Fruit fly (Drosophila melanogaster): ENCODE measurements around the gene CG16952.
A peak's percentile ranks its signal among the peaks of the same experiment; 100 is the strongest.

Gene CG16952

dm6 chrX:15844139-15844538 is 25.8 kb upstream of the CG16952 start, which contains the start of the genes ArgRS and CG8578 (continued):
- TF ChIP-seq nerfin-1 (tag; optimal IDR thresholded peaks at IDR 0.05) (peak; percentile 23), vfl (GFP tag; optimal IDR thresholded peaks at IDR 0.05) (peak; percentile 23), CG34422 (GFP tag; IDR thresholded peaks at IDR 0.05) (0 out of 3 replicates have a peak, but pooled peaks have one; percentile 36), Dbx (GFP tag; IDR thresholded peaks at IDR 0.05) (no peak), Atf3 (GFP tag; optimal IDR thresholded peaks at IDR 0.05) (peak; percentile 66), CG9727 (GFP tag; optimal IDR thresholded peaks at IDR 0.05) (peak; percentile 71), Ets65A (GFP tag) (peak; percentile 98), salm (tag; optimal IDR thresholded peaks at IDR 0.05) (no peak), HLHmδ (GFP tag; optimal IDR thresholded peaks at IDR 0.05) (no peak), Sox102F (GFP tag; optimal IDR thresholded peaks at IDR 0.05) (no peak), CG14050 (GFP tag; IDR thresholded peaks at IDR 0.05) (no peak), nerfin-2 (GFP tag; IDR thresholded peaks at IDR 0.05; ENCODE audit: partially characterized antibody) (peak; percentile 81), slp2 (GFP tag; optimal IDR thresholded peaks at IDR 0.05) (peak; percentile 88), H2.0 (GFP tag; IDR thresholded peaks at IDR 0.05) (no peak), lilli (GFP tag; optimal IDR thresholded peaks at IDR 0.05) (peak; percentile 87), Awh (GFP tag; IDR thresholded peaks at IDR 0.05) (no peak), corto (GFP tag; optimal IDR thresholded peaks at IDR 0.05) (no peak), wek (GFP tag; optimal IDR thresholded peaks at IDR 0.05) (no peak), Sin3A (optimal IDR thresholded peaks at IDR 0.05) (peak; percentile 96), CG7372 (GFP tag; IDR thresholded peaks at IDR 0.05) (peak; percentile 77), bcd (GFP tag; optimal IDR thresholded peaks at IDR 0.05) (no peak), Abd-B (GFP tag; optimal IDR thresholded peaks at IDR 0.05) (no peak), Fer1 (GFP tag; optimal IDR thresholded peaks at IDR 0.05) (no peak), eyg (GFP tag; optimal IDR thresholded peaks at IDR 0.05) (no peak), ap (GFP tag; IDR thresholded peaks at IDR 0.05) (no peak), otp (GFP tag; IDR thresholded peaks at IDR 0.05) (no peak), Drgx (GFP tag; IDR thresholded peaks at IDR 0.05) (peak; percentile 19; the same call in 1 of the 2 replicates), bigmax (GFP tag; optimal IDR thresholded peaks at IDR 0.05) (no peak), CG17612 (GFP tag; IDR thresholded peaks at IDR 0.05) (no peak), dpn (GFP tag; optimal IDR thresholded peaks at IDR 0.05) (peak; percentile 62 to 88), Dip2 (GFP tag; IDR thresholded peaks at IDR 0.05) (no peak), Hsf (GFP tag; optimal IDR thresholded peaks at IDR 0.05) (peak; percentile 37), CG5245 (GFP tag; optimal IDR thresholded peaks at IDR 0.05) (no peak), CG10654 (GFP tag; optimal IDR thresholded peaks at IDR 0.05) (no peak), CG12391 (tag; optimal IDR thresholded peaks at IDR 0.05) (peak; percentile 32), ems (GFP tag; optimal IDR thresholded peaks at IDR 0.05) (no peak), CG2120 (GFP tag; optimal IDR thresholded peaks at IDR 0.05) (peak; percentile 71), luna (GFP tag; optimal IDR thresholded peaks at IDR 0.05) (peak; percentile 57), ATbp (GFP tag; optimal IDR thresholded peaks at IDR 0.05) (no peak), HHEX (GFP tag; optimal IDR thresholded peaks at IDR 0.05) (no peak), CG15269 (tag; optimal IDR thresholded peaks at IDR 0.05) (no peak), CG8478 (optimal IDR thresholded peaks at IDR 0.05) (no peak), caup (GFP tag; optimal IDR thresholded peaks at IDR 0.05; ENCODE audit: severe bottlenecking) (no peak), crc (GFP tag; optimal IDR thresholded peaks at IDR 0.05) (peak; percentile 69), CG43689 (GFP tag; IDR thresholded peaks at IDR 0.05) (no peak), CG2202 (tag; optimal IDR thresholded peaks at IDR 0.05) (no peak), lov (optimal IDR thresholded peaks at IDR 0.05) (no peak), lov (GFP tag; IDR thresholded peaks at IDR 0.05) (no peak; the same call in 2 of the 3 replicates), CG6765 (GFP tag; optimal IDR thresholded peaks at IDR 0.05) (no peak), CG8388 (GFP tag; optimal IDR thresholded peaks at IDR 0.05) (no peak), CG32532 (GFP tag; IDR thresholded peaks at IDR 0.05) (no peak; the same call in 1 of the 2 replicates), CG3838 (GFP tag; optimal IDR thresholded peaks at IDR 0.05) (no peak), gfzf (GFP tag; optimal IDR thresholded peaks at IDR 0.05) (peak; percentile 20)

Measured in whole organism, embryonic.